Worm (Caenorhabditis elegans) whole organism, mixed stage, embryonic: ENCODE measurements around the gene coa-7.
A peak's percentile ranks its signal among the peaks of the same experiment; 100 is the strongest.

ENCODE experiments used
- M03D4.4 ChIP-seq: sonication (generic microtip); optimal IDR thresholded peaks from 2 replicates; lab custom pipeline; 2017; ENCODE audit warnings: mild to moderate bottlenecking, missing genetic modification characterization, missing compliant biosample characterization
- bed-3 ChIP-seq: fragments of 200-800 bp; sonication (Bioruptor generic); optimal IDR thresholded peaks from 3 replicates; lab custom pipeline; 2018; ENCODE audit warnings: mild to moderate bottlenecking, missing genetic modification characterization, moderate library complexity, missing compliant biosample characterization
- blmp-1 ChIP-seq: fragments of 150-350 bp; optimal IDR thresholded peaks from 2 replicates; lab custom pipeline; 2014; ENCODE audit warnings: missing biosample characterization, missing genetic modification characterization
- ceh-39 ChIP-seq: fragments of 150-350 bp; optimal IDR thresholded peaks from 2 replicates; lab custom pipeline; 2014; ENCODE audit warnings: missing biosample characterization, missing genetic modification characterization
- ceh-83 ChIP-seq: fragments of 200-800 bp; sonication (Bioruptor generic); optimal IDR thresholded peaks from 2 replicates; lab custom pipeline; 2018; ENCODE audit warnings: mild to moderate bottlenecking, missing genetic modification characterization, missing compliant biosample characterization
- ces-1 ChIP-seq: fragments of 150-350 bp; optimal IDR thresholded peaks from 2 replicates; lab custom pipeline; 2014; ENCODE audit warnings: missing biosample characterization, missing genetic modification reagents, missing genetic modification characterization
- cnd-1 ChIP-seq: fragments of 200-800 bp; sonication (Bioruptor generic); optimal IDR thresholded peaks from 2 replicates; lab custom pipeline; 2018; ENCODE audit warnings: mild to moderate bottlenecking, missing genetic modification characterization, missing compliant biosample characterization
- drap-1 ChIP-seq: fragments of 200-800 bp; sonication (Bioruptor generic); optimal IDR thresholded peaks from 3 replicates; lab custom pipeline; 2018; ENCODE audit warnings: mild to moderate bottlenecking, missing genetic modification characterization, missing compliant biosample characterization
- flh-1 ChIP-seq: fragments of 200-800 bp; sonication (Bioruptor generic); optimal IDR thresholded peaks from 2 replicates; lab custom pipeline; 2018; ENCODE audit warnings: mild to moderate bottlenecking, missing genetic modification characterization, moderate library complexity, missing compliant biosample characterization
- ham-2 ChIP-seq: fragments of 200-800 bp; sonication (Bioruptor generic); optimal IDR thresholded peaks from 2 replicates; lab custom pipeline; 2018; ENCODE audit warnings: mild to moderate bottlenecking, missing genetic modification characterization, missing compliant biosample characterization
- lin-13 ChIP-seq: fragments of 150-350 bp; optimal IDR thresholded peaks from 2 replicates; lab custom pipeline; 2014; ENCODE audit warnings: missing biosample characterization, missing genetic modification characterization
- lin-32 ChIP-seq: fragments of 200-800 bp; sonication (Bioruptor generic); optimal IDR thresholded peaks from 2 replicates; lab custom pipeline; 2018; ENCODE audit warnings: mild to moderate bottlenecking, missing genetic modification characterization, missing compliant biosample characterization
- lsy-2 ChIP-seq: fragments of 150-350 bp; optimal IDR thresholded peaks from 2 replicates; lab custom pipeline; 2014; ENCODE audit warnings: missing biosample characterization, missing genetic modification characterization
- mep-1 ChIP-seq: fragments of 150-350 bp; optimal IDR thresholded peaks from 2 replicates; lab custom pipeline; 2017; ENCODE audit warnings: missing biosample characterization, missing genetic modification reagents, missing genetic modification characterization, inconsistent platforms
- nhr-2 ChIP-seq: fragments of 150-350 bp; optimal IDR thresholded peaks from 2 replicates; lab custom pipeline; 2014; ENCODE audit warnings: missing biosample characterization, missing genetic modification characterization
- nhr-237 ChIP-seq: fragments of 150-350 bp; optimal IDR thresholded peaks from 2 replicates; lab custom pipeline; 2014; ENCODE audit warnings: missing biosample characterization, missing genetic modification characterization
- nhr-76 ChIP-seq: sonication (generic microtip); optimal IDR thresholded peaks from 2 replicates; lab custom pipeline; 2017; ENCODE audit warnings: missing biosample characterization, missing genetic modification characterization
- pha-4 ChIP-seq: fragments of 150-350 bp; optimal IDR thresholded peaks from 2 replicates; lab custom pipeline; 2018; ENCODE audit warnings: missing biosample characterization, missing genetic modification reagents, missing genetic modification characterization
- sem-2 ChIP-seq: fragments of 200-800 bp; sonication (Bioruptor generic); optimal IDR thresholded peaks from 2 replicates; lab custom pipeline; 2018; ENCODE audit warnings: mild to moderate bottlenecking, missing genetic modification characterization, missing compliant biosample characterization
- snpc-4 ChIP-seq: fragments of 150-350 bp; optimal IDR thresholded peaks from 2 replicates; lab custom pipeline; 2014; ENCODE audit warnings: missing biosample characterization, missing genetic modification characterization
- sptf-1 ChIP-seq: sonication (generic microtip); optimal IDR thresholded peaks from 2 replicates; lab custom pipeline; 2017; ENCODE audit warnings: mild to moderate bottlenecking, missing genetic modification characterization, moderate library complexity, missing compliant biosample characterization
- tbx-8 ChIP-seq: fragments of 200-800 bp; sonication (Bioruptor generic); optimal IDR thresholded peaks from 2 replicates; lab custom pipeline; 2018; ENCODE audit warnings: mild to moderate bottlenecking, missing genetic modification characterization, moderate library complexity, missing compliant biosample characterization
- unc-120 ChIP-seq: sonication (generic microtip); optimal IDR thresholded peaks from 2 replicates; lab custom pipeline; 2017; ENCODE audit warnings: missing genetic modification characterization, missing compliant biosample characterization; ENCODE audit not compliant: poor library complexity, severe bottlenecking
- unc-39 ChIP-seq: fragments of 150-350 bp; optimal IDR thresholded peaks from 2 replicates; lab custom pipeline; 2014; ENCODE audit warnings: missing biosample characterization, missing genetic modification characterization
- unc-62 ChIP-seq: fragments of 150-350 bp; optimal IDR thresholded peaks from 2 replicates; lab custom pipeline; 2014; ENCODE audit warnings: missing biosample characterization, missing genetic modification reagents, missing genetic modification characterization
- zip-8 ChIP-seq: fragments of 150-350 bp; optimal IDR thresholded peaks from 2 replicates; lab custom pipeline; 2014; ENCODE audit warnings: missing biosample characterization, missing genetic modification characterization
- ztf-11 ChIP-seq: fragments of 150-350 bp; optimal IDR thresholded peaks from 2 replicates; lab custom pipeline; 2014; ENCODE audit warnings: missing biosample characterization, missing genetic modification characterization

The coa-7 gene

DNA sequence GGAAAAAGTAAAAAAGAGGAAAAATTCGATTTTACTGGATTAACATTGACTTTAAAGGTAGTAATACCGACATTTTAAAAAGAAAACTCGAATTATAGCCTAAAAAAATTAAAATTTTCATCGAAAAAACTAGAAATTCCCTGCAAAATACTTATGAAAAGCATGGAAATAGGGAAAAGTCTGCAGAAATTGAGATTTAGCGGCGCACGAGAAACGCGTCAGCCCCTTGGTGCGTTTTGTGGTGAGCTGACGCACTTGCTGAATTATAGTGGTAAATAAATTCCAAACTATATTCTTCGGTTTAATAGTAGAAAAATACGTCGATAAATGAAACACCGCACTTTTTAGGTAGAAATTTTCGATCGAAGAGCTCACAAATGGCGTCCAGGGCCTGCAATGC, 43.5 kb upstream of the coa-7 start:
- TF ChIP-seq pha-4 (tag; lab: Kevin White, UChicago): peak; percentile 9
- TF ChIP-seq M03D4.4 (tag; lab: Kevin White, UChicago): peak; percentile 15
- TF ChIP-seq nhr-2 (tag; lab: Kevin White, UChicago): no peak
- TF ChIP-seq lin-13 (tag; lab: Kevin White, UChicago): peak; percentile 50
- no peak for TF ChIP-seq nhr-237
- no peak for TF ChIP-seq drap-1
- peak; percentile 75 for TF ChIP-seq mep-1
- no peak for TF ChIP-seq cnd-1 (tag; lab: Kevin White, UChicago)
- TF ChIP-seq sptf-1 (tag; lab: Kevin White, UChicago): peak; percentile 63
- TF ChIP-seq lsy-2 (tag; lab: Kevin White, UChicago): peak; percentile 18
- TF ChIP-seq ceh-39 (tag; lab: Kevin White, UChicago): no peak
- peak; percentile 17 for TF ChIP-seq ham-2 (GFP tag; lab: Kevin White, UChicago)
- peak; percentile 1 for TF ChIP-seq unc-120 (tag; lab: Kevin White, UChicago)
- TF ChIP-seq, all 35 proteins: peak for 8

DNA sequence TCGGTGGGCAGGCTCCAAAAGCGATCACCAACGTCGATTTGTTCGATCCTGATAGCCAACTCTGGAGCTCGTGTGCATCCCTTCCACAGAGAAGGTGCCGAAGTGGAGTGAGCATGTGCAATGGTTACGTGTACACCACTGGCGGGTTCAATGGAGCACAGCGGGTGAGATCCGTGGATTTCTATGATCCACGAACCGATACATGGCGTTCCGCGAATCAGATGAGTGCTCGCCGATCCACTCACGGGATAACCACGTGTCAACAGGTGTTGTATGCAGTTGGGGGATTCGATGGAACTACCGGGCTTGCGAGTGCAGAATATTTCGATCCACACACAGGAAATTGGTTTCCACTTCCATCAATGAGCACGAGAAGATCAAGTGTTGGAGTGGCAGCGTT, 39.9 kb upstream of the coa-7 start:
- TF ChIP-seq bed-3 (GFP tag; lab: Kevin White, UChicago) (no peak), unc-39 (tag; lab: Kevin White, UChicago) (no peak), lin-32 (GFP tag; lab: Kevin White, UChicago) (no peak), sem-2 (GFP tag; lab: Kevin White, UChicago) (no peak), flh-1 (GFP tag; lab: Kevin White, UChicago) (no peak), ztf-11 (tag; lab: Kevin White, UChicago) (no peak), nhr-76 (tag; lab: Kevin White, UChicago) (no peak), pha-4 (tag; lab: Kevin White, UChicago) (no peak), unc-120 (tag; lab: Kevin White, UChicago) (no peak), lsy-2 (tag; lab: Kevin White, UChicago) (no peak), unc-62 (no peak), sptf-1 (tag; lab: Kevin White, UChicago) (no peak), ceh-39 (tag; lab: Kevin White, UChicago) (no peak), zip-8 (no peak)
- TF ChIP-seq, all 35 proteins: peak for 0

ce11 chrII:11689941-11690340, 39.0 kb upstream of the coa-7 start:
- TF ChIP-seq ces-1 (GFP tag; lab: Kevin White, UChicago) (no peak), ceh-83 (no peak), unc-120 (tag; lab: Kevin White, UChicago) (no peak), tbx-8 (GFP tag; lab: Kevin White, UChicago) (no peak), sem-2 (GFP tag; lab: Kevin White, UChicago) (no peak), unc-39 (tag; lab: Kevin White, UChicago) (no peak)

- TF ChIP-seq sptf-1 (tag; lab: Kevin White, UChicago) (no peak), cnd-1 (tag; lab: Kevin White, UChicago) (no peak), nhr-76 (tag; lab: Kevin White, UChicago) (no peak), lsy-2 (tag; lab: Kevin White, UChicago) (no peak), lin-32 (GFP tag; lab: Kevin White, UChicago) (no peak), ces-1 (GFP tag; lab: Kevin White, UChicago) (no peak), snpc-4 (tag; lab: Kevin White, UChicago) (no peak), M03D4.4 (tag; lab: Kevin White, UChicago) (no peak), bed-3 (GFP tag; lab: Kevin White, UChicago) (no peak), ceh-83 (no peak), unc-39 (tag; lab: Kevin White, UChicago) (no peak), ham-2 (GFP tag; lab: Kevin White, UChicago) (no peak), mep-1 (no peak), blmp-1 (no peak)
Measured at ce11 chrII:11688643-11689042, 37.7 kb upstream of the coa-7 start, which contains the start of gene kel-1. Gene kel-1 (plus strand): TSS chrII:11688943.

- TF ChIP-seq cnd-1 (tag; lab: Kevin White, UChicago) (peak; percentile 70), lin-13 (tag; lab: Kevin White, UChicago) (no peak), ceh-83 (no peak), ces-1 (GFP tag; lab: Kevin White, UChicago) (peak; percentile 79), snpc-4 (tag; lab: Kevin White, UChicago) (no peak), sptf-1 (tag; lab: Kevin White, UChicago) (no peak), flh-1 (GFP tag; lab: Kevin White, UChicago) (no peak), sem-2 (GFP tag; lab: Kevin White, UChicago) (no peak), unc-120 (tag; lab: Kevin White, UChicago) (peak; percentile 46)
Measured at ce11 chrII:11688011-11688410, 37.1 kb upstream of the coa-7 start.
